Worm (Caenorhabditis elegans) whole organism, dauer: Measurements from ENCODE around the gene T04F8.3.

ENCODE experiments used
- unc-62 ChIP-seq: sonication (generic microtip); optimal IDR thresholded peaks from 2 replicates; lab custom pipeline; 2017; ENCODE audit warnings: missing biosample characterization, missing genetic modification reagents, missing genetic modification characterization

The T04F8.3 gene

ce11 chrX:11650751-11651150 is 7.7 kb upstream of the T04F8.3 start, which contains the start of gene cutl-11:
TSS of gene cutl-11 (minus strand) at chrX:11650851.
- TF ChIP-seq unc-62 (GFP tag; lab: Kevin White, UChicago), result no peak

ce11 chrX:11656519-11657006 is 1.9 kb upstream of the T04F8.3 start, which contains the start of gene T04F8.2:
TSS of gene T04F8.2 (minus strand) at chrX:11656569.
- no peak for TF ChIP-seq unc-62 (GFP tag; lab: Kevin White, UChicago)

- TF ChIP-seq unc-62 (GFP tag; lab: Kevin White, UChicago), result no peak
Measured at ce11 chrX:11661625-11662024, 3.2 kb downstream of the T04F8.3 start, which contains the start of gene sfxn-1.5. TSS of gene sfxn-1.5 (minus strand) at chrX:11661660.

DNA sequence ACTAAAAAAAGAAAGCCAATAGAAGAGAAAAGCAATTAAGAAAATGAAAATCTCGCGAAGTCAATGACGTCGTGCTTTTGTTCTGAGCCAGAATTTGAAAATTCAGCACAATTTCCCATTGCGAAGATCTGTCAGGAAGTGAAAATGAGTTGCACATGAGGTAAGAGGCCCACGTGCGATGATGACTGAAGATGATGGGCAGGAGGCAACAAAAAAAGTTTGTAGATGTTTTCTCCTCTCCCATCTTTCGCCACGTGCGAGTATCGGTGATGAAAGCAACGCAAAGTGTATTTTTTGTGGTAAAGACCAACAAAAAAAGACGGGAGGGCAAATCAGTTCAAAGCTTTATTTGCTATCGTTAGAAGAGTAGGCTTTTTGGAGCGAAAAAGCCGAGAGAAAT is 3.6 kb downstream of the T04F8.3 start:
- no peak for TF ChIP-seq unc-62 (GFP tag; lab: Kevin White, UChicago)

ce11 chrX:11662557-11662956 is 4.1 kb downstream of the T04F8.3 start:
- TF ChIP-seq unc-62 (GFP tag; lab: Kevin White, UChicago), result no peak

DNA sequence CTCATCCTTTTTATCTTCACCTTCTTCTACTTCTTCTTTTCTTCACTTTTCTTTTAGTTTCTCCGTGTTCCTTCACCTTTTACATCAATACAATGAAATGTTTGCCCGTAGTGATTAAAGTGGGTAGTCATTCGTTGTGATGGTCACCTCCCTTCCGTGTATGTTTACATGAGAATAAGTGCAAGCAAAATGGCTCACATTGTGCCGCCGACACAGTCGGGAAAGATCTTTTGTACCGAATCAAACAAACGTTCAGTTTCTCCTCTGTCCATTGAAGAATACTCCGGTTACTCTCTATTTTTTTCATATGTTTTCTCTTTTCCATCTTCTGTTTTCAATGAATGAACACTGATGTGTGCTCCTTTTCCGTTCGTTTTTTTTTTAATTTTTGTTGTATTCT is 5.8 kb downstream of the T04F8.3 start:
- TF ChIP-seq unc-62 (GFP tag; lab: Kevin White, UChicago), result no peak

ce11 chrX:11665522-11666017 is 7.1 kb downstream of the T04F8.3 start:
- TF ChIP-seq unc-62 (GFP tag; lab: Kevin White, UChicago), result no peak

DNA sequence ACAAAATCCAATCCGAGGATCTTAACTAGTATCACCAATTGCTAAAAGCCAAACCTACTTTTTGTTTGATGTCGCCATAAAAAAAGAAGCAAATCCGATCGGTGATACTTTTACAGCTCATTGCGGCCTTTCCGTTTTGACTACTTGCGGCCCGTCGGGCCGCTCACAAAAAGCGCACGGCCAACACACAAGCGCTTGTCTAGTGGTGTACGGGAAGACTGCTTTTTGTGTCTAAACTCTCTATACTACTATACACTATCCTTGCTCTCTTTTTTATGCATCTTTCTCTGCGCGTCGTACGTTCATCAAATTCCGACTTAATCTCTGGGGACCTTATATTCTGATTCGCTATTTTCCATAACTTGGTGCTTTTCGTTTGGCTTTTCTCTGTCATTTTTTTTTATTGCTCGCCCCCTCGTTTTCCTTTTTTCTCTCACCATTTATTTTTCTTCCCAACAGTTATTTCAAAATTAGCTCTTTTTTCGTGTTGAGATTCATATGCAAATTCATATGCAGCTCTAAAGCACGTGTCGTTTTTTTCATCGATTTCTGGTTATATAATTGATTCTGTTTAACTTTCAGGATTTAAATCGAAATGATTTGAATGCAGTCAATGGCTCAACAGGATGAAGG is 8.2 kb downstream of the T04F8.3 start, which contains the start of gene noca-2:
Gene noca-2 (plus strand): TSS at position 583 of the 633 bp plus-strand sequence.
- TF ChIP-seq unc-62 (GFP tag; lab: Kevin White, UChicago), result no peak

- no peak for TF ChIP-seq unc-62 (GFP tag; lab: Kevin White, UChicago)
Measured at ce11 chrX:11673063-11673759, 14.8 kb downstream of the T04F8.3 start.

DNA sequence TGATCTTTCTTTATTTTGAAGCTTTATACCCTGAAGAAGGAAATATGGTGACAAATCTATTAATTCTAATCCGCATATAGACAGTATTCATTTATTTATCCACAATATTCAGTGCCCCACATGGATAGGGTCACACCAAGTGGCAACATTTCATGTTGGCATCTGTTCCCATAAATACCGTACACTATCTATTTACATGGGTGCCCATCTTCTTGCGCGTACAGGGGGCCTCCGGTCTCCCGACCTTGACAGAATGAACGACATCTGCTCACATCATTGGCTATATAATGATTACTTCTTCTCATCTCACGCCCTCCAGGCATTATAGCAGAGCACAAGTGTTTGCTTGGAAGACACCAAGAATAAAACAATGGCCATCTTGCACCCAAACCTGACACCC is 17.1 kb downstream of the T04F8.3 start:
- TF ChIP-seq unc-62 (GFP tag; lab: Kevin White, UChicago), result no peak

DNA sequence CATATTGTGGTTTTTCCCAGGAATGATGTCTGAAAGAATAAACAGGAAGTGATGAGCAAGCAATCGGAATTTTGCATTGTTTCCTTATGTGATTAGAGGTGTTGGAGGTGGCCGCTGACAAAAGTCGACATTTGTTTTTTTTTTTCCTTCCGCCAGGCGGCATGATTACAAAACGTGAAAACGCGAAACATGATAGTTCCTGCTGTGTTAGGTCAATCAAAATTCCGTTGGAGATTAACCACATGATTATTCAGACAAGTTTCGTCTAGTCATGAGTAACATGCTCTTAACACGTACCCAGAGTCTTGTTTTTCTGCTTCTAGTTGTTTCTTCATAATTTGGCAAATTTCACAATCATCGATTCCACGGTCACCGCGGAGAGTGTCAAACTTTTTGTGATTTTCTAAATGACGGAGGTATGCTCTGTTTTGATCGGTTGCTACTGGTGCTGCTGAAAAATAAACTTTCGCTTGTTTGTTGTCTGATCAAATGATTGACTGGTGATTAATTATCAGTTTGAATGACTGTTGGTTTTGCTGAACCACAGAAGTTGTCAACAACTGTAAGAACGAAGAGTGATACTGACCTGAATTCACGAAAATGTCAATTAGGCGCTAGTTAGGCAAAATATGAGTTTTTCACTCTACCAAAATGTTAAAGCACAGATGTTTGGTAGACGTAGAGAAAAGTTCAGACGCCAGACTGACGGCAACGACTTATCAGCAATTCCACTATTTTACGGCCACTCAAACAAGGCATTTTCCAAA is 21.0 kb downstream of the T04F8.3 start:
- TF ChIP-seq unc-62 (GFP tag; lab: Kevin White, UChicago), result no peak

DNA sequence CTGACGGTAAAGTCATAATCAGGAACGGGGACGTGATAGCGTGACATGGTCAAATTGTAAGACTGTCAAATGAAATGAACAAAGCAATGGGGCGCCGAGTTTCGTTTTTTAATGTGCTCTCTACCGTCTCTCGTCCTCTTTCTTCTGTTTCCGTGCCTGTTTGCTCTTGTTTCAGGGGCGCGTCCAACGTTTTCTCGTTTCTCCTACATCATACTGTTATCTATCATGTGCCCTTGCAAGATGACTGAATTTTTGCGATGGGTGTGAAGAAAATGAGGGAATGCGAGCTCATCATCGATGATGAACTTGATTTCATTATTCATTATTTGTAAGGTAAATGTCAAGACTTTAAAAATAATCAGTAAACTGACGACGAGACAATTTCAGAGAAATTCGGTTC is 22.4 kb downstream of the T04F8.3 start, which contains the start of gene T04F8.7:
Gene T04F8.7 (minus strand): TSS at position 130 of the 400 bp plus-strand sequence.
- no peak for TF ChIP-seq unc-62 (GFP tag; lab: Kevin White, UChicago)

ce11 chrX:11684261-11684660 is 25.8 kb downstream of the T04F8.3 start, which contains the start of gene hnd-1:
TSS of gene hnd-1 (plus strand) at chrX:11684561.
- TF ChIP-seq unc-62 (GFP tag; lab: Kevin White, UChicago), result no peak

DNA sequence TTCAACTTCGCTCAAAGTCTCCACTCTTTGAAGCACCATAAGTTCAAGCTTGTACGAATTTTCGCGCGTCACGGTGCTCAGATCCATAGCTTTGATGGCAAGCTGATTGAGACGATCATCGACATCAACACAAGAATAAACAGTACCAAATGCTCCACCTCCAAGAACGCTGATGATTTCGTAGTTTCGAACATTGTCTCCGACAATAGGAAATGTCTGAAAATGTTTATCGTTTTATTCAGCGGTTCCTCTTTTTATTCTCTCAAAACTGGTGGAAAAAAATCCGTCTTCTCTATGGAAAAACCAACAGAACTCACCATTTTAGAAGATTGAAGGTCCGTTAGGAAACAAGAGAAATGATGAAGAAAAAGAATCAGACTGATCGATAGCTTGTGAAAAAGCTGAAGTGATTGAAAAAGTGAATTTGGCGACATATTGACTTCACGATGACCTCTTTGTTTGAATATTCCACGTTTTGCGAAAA is 29.4 kb downstream of the T04F8.3 start, which contains the start of gene C44C10.7:
Gene C44C10.7 (minus strand): TSS at position 434 of the 484 bp plus-strand sequence.
- no peak for TF ChIP-seq unc-62 (GFP tag; lab: Kevin White, UChicago)

DNA sequence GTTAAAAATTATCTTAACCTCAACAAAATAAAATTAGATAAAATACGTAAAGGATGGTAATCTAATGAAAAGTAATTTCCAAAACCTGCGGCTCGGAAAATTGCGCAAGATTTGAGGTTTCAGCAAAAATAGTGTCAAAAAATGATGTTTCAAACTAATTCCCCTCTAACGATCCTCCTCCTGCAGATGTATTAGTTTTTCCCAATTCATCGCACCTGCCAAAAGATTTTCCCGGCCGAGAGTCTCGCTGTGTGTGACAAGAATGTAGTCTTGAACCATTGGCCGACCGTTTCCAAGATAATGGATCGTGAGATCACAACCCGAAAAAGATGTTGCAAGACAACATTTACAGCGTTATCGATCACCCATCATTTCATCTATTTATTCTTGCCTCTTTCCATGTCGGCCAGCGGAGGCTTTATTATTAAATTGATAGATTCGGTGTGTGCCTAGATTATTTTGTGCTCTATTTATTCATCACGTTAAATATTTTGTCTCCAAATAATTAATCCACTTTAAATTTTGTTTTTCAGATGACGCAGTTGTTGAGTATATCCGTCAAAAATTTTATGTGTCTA is 31.7 kb downstream of the T04F8.3 start, which contains the start of the genes C44C10.10 and C44C10.5:
Gene C44C10.10 (plus strand): TSS at position 301 of the 578 bp plus-strand sequence.
Gene C44C10.5 (plus strand): TSS at position 528 of the 578 bp plus-strand sequence.
- TF ChIP-seq unc-62 (GFP tag; lab: Kevin White, UChicago), result no peak
